Fruit fly (Drosophila melanogaster) whole organism: ENCODE data around the gene CG16798.

Experiments
- CG8478 ChIP-seq: fragments of >200 bp; optimal IDR thresholded peaks from 2 replicates; lab custom pipeline; 2018; ENCODE audit warnings: inconsistent platforms
- Dll ChIP-seq: fragments of >200 bp; optimal IDR thresholded peaks from 2 replicates; lab custom pipeline; 2017
- EcR ChIP-seq, 2 experiments: fragments of >200 bp; optimal IDR thresholded peaks; 2 replicates each; lab custom pipeline; 2017; ENCODE audit warnings: missing biosample characterization in 2 of 2, missing genetic modification characterization in 2 of 2, missing genetic modification reagents in 2 of 2
- pan ChIP-seq: fragments of >200 bp; optimal IDR thresholded peaks from 2 replicates; lab custom pipeline; 2017
- usp ChIP-seq: fragments of >200 bp; optimal IDR thresholded peaks from 2 replicates; lab custom pipeline; 2017; ENCODE audit warnings: missing biosample characterization, missing genetic modification characterization, mixed read lengths

DNA sequence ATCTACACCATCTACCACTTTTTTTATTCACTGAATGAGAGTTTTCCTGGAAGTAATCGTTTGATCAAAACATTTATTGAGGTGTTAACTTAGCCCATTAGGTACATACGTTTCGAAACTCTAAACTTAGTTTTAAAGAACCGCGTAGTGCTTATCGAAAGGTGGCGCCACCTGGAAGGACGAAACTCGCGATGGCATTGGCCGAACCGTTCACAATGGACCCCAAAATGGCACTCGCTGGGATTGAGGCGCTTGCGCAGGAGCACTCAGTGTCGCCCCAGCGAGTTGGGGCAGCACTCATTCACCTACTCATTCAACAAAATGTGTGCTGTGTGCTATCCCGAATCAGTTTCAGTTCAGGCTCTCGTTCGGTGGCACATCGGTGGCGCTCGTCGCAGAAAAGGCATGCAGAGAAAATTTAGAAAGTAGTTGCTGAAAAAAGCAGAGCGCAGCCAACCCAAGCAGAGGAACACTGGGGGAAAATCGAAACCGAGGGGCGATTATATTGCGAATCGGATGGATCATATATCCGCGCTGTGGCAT is 43.8 kb upstream of the CG16798 start, which contains the start of gene CG31688:
- TF ChIP-seq CG8478 (lab: Kevin White, UChicago), result no peak
- no peak for TF ChIP-seq Dll
- TF ChIP-seq EcR (GFP tag; optimal IDR thresholded peaks at IDR 0.05; lab: Kevin White, UChicago), result no peak
- no peak for TF ChIP-seq usp (GFP tag; lab: Kevin White, UChicago)
- TF ChIP-seq pan (lab: Kevin White, UChicago), result no peak
